Worm (Caenorhabditis elegans): ENCODE results near the gene srx-66.

DNA sequence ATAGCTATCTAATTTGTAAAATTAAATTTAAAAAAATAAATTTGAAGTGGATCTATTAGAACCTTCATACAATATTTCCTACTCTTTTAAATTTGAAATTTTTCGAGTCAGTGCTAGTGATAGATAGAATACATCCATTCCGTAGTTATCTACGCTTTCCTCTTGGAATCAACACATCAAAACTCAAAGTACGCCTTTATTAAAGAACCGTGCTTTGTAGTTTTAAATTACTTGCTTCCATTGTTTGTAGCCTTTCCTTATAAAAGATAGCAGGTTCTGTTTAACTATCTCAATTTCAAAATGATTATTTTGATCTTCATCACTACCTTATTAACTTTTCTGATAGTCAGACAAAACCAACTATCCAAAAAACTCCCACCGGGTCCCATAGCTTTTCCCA lies 25.7 kb downstream of the srx-66 start, which contains the start of gene cyp-35B3:
- TF ChIP-seq ceh-48 (tag; optimal IDR thresholded peaks at IDR 0.05) (no peak), ztf-16 (tag; optimal IDR thresholded peaks at IDR 0.05) (no peak), dmd-4 (tag; optimal IDR thresholded peaks at IDR 0.05; ENCODE audit: borderline replicate concordance) (no peak), pqm-1 (tag; optimal IDR thresholded peaks at IDR 0.05) (no peak), unc-86 (tag; optimal IDR thresholded peaks at IDR 0.05) (no peak), ceh-34 (tag; optimal IDR thresholded peaks at IDR 0.05) (no peak), hlh-30 (tag; optimal IDR thresholded peaks at IDR 0.05; ENCODE audit: insufficient read depth) (no peak), gmeb-2 (tag; optimal IDR thresholded peaks at IDR 0.05) (no peak), pha-4 (tag; optimal IDR thresholded peaks at IDR 0.05) (no peak), odd-2 (tag; optimal IDR thresholded peaks at IDR 0.05) (no peak), pax-1 (tag; optimal IDR thresholded peaks at IDR 0.05) (no peak), lin-11 (tag; optimal IDR thresholded peaks at IDR 0.05) (no peak)

All from whole organism, late embryonic.